Fruit fly (Drosophila melanogaster): ENCODE data around the gene CG32152.

The CG32152 gene

DNA sequence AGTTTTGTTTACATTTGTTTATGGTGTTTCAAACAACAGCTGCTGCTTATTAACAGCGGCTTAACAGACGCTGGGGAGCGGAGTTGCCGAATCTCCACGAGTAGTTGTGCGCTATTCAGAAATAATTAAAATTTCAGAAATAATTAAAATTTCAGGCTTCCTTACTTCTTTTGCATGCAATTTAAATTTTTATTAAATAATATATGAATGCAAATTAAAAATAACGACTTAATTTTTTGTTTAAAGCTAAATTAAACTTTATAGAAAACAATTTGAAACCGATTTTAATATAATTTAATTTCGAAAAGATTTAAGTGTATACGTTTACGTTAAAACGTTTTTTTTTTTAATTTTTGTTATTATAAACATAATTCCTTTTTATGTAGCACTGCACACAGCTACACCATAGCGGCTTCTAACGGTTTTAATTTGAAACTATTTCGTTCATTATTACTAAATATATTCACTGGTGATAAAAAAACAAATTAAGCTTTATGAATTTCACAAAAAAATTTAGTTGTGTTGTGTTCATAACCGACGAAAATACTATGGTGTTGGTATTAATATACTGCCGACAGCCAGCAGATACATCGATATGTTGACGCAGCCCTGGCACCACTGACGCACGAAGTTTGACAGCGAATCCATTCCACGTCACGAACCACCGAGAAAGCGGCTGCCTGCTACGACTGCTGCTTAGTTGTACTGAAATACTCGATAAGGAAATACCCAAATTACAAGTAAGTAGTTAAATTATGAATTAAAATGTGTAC is 14.7 kb downstream of the CG32152 start, which contains the start of gene SsRbeta (continued):
- TF ChIP-seq nmo (GFP tag; optimal IDR thresholded peaks at IDR 0.05) (peak; percentile 9), CG13894 (tag; optimal IDR thresholded peaks at IDR 0.05) (no peak), CG1529 (GFP tag; optimal IDR thresholded peaks at IDR 0.05) (no peak), NC2β (GFP tag; optimal IDR thresholded peaks at IDR 0.05) (peak; percentile 61), tgo (GFP tag; IDR thresholded peaks at IDR 0.05) (peak; percentile 49), CG6791 (GFP tag; IDR thresholded peaks at IDR 0.05; ENCODE audit: partially characterized antibody) (peak; percentile 82), CG9215 (GFP tag; IDR thresholded peaks at IDR 0.05) (no peak), Eip74EF (GFP tag; optimal IDR thresholded peaks at IDR 0.05) (no peak), sug (tag; optimal IDR thresholded peaks at IDR 0.05) (no peak), HLH4C (GFP tag; IDR thresholded peaks at IDR 0.05; ENCODE audit: partially characterized antibody) (peak; percentile 52; the same call in 2 of the 3 replicates), Mad (GFP tag; optimal IDR thresholded peaks at IDR 0.05) (no peak), Doc2 (GFP tag; IDR thresholded peaks at IDR 0.05) (no peak), CG1024 (GFP tag; IDR thresholded peaks at IDR 0.05) (peak; percentile 61; the same call in 1 of the 2 replicates), Dfd (GFP tag; optimal IDR thresholded peaks at IDR 0.05) (no peak), Stat92E (GFP tag; optimal IDR thresholded peaks at IDR 0.05) (no peak), PHDP (tag; optimal IDR thresholded peaks at IDR 0.05) (peak; percentile 7), CG6175 (GFP tag; IDR thresholded peaks at IDR 0.05) (no peak), Opbp (GFP tag; IDR thresholded peaks at IDR 0.05; ENCODE audit: partially characterized antibody) (peak; percentile 74), CG15514 (GFP tag; optimal IDR thresholded peaks at IDR 0.05) (peak; percentile 79), chm (GFP tag; IDR thresholded peaks at IDR 0.05) (peak; percentile 68), Side (GFP tag; optimal IDR thresholded peaks at IDR 0.05) (no peak), CG42726 (GFP tag; IDR thresholded peaks at IDR 0.05; ENCODE audit: partially characterized antibody) (peak; percentile 78; the same call in 1 of the 2 replicates), CG18476 (GFP tag; optimal IDR thresholded peaks at IDR 0.05) (no peak), CG30431 (GFP tag; optimal IDR thresholded peaks at IDR 0.05) (no peak), CG1603 (tag; optimal IDR thresholded peaks at IDR 0.05) (peak; percentile 77), mirr (GFP tag; optimal IDR thresholded peaks at IDR 0.05) (peak; percentile 3), Six4 (GFP tag; optimal IDR thresholded peaks at IDR 0.05) (no peak), gem (tag; optimal IDR thresholded peaks at IDR 0.05) (peak; percentile 63), bsh (GFP tag; optimal IDR thresholded peaks at IDR 0.05) (peak in 1 of 2 experiments; percentile 46), Ets65A (GFP tag) (peak; percentile 89), chif (GFP tag; optimal IDR thresholded peaks at IDR 0.05) (no peak), CG4282 (GFP tag; optimal IDR thresholded peaks at IDR 0.05) (no peak), knrl (GFP tag; IDR thresholded peaks at IDR 0.05; ENCODE audit: partially characterized antibody) (peak; percentile 76), CG17912 (GFP tag; optimal IDR thresholded peaks at IDR 0.05) (peak; percentile 55), NK7.1 (GFP tag; optimal IDR thresholded peaks at IDR 0.05) (no peak), Bteb2 (GFP tag; optimal IDR thresholded peaks at IDR 0.05) (no peak), ems (GFP tag; optimal IDR thresholded peaks at IDR 0.05) (no peak), slou (GFP tag; optimal IDR thresholded peaks at IDR 0.05) (no peak), al (GFP tag; IDR thresholded peaks at IDR 0.05) (0 out of 2 replicates have a peak, but pooled peaks have one; percentile 3), CG7556 (GFP tag; optimal IDR thresholded peaks at IDR 0.05) (peak; percentile 64), CG14050 (GFP tag; IDR thresholded peaks at IDR 0.05) (no peak; the same call in 2 of the 3 replicates), D19B (GFP tag; optimal IDR thresholded peaks at IDR 0.05) (no peak), fd64A (GFP tag; optimal IDR thresholded peaks at IDR 0.05) (no peak), vfl (GFP tag; optimal IDR thresholded peaks at IDR 0.05) (no peak), sens (GFP tag) (peak; percentile 45), BtbVII (GFP tag; optimal IDR thresholded peaks at IDR 0.05) (peak; percentile 19), CG32532 (GFP tag; IDR thresholded peaks at IDR 0.05) (peak; percentile 85), NfI (GFP tag; optimal IDR thresholded peaks at IDR 0.05) (peak; percentile 9)
